Fruit fly (Drosophila melanogaster): ENCODE results near the gene bou.
A peak's percentile ranks its signal among the peaks of the same experiment; 100 is the strongest.

The bou gene

dm6 chrX:7008102-7009087, 22.1 kb downstream of the bou start:
- peak; percentile 32; the same call in 1 of the 2 replicates for TF ChIP-seq rn (GFP tag; IDR thresholded peaks at IDR 0.05)
- peak; percentile 58 for TF ChIP-seq gl (tag; optimal IDR thresholded peaks at IDR 0.05)
- peak; percentile 66 for TF ChIP-seq Pif1A (GFP tag; optimal IDR thresholded peaks at IDR 0.05)
- peak; percentile 73; the same call in 2 of the 3 replicates for TF ChIP-seq fd96Ca (GFP tag; IDR thresholded peaks at IDR 0.05)
- 0 out of 2 replicates have a peak, but pooled peaks have one; percentile 37 for TF ChIP-seq CG10348 (GFP tag; IDR thresholded peaks at IDR 0.05)
- TF ChIP-seq CG13204 (GFP tag; optimal IDR thresholded peaks at IDR 0.05), result no peak
- peak; percentile 79 for TF ChIP-seq CG8159 (tag; optimal IDR thresholded peaks at IDR 0.05)
- TF ChIP-seq Ets98B (GFP tag; IDR thresholded peaks at IDR 0.05), result peak; percentile 65
- TF ChIP-seq CG9948 (tag; optimal IDR thresholded peaks at IDR 0.05), result peak; percentile 74
- peak; percentile 75; the same call in 1 of the 2 replicates for TF ChIP-seq CG32121 (GFP tag; IDR thresholded peaks at IDR 0.05)
- TF ChIP-seq CG15710 (tag; optimal IDR thresholded peaks at IDR 0.05), result peak; percentile 76
- no peak; the same call in 1 of the 2 replicates for TF ChIP-seq CG12605 (GFP tag; IDR thresholded peaks at IDR 0.05)
- peak; percentile 77 for TF ChIP-seq CG14655 (GFP tag; optimal IDR thresholded peaks at IDR 0.05)
- TF ChIP-seq Snoo (tag; optimal IDR thresholded peaks at IDR 0.05), result peak; percentile 56
- TF ChIP-seq EcR (GFP tag; optimal IDR thresholded peaks at IDR 0.05), result peak; percentile 78
- peak; percentile 73 for TF ChIP-seq CG8301 (tag; optimal IDR thresholded peaks at IDR 0.05)
- peak; percentile 78 for TF ChIP-seq CG4496 (GFP tag; IDR thresholded peaks at IDR 0.05)
- TF ChIP-seq D1 (tag; optimal IDR thresholded peaks at IDR 0.05), result no peak
- TF ChIP-seq CG34367 (tag; optimal IDR thresholded peaks at IDR 0.05), result peak; percentile 66
- TF ChIP-seq Pif1B (GFP tag; optimal IDR thresholded peaks at IDR 0.05), result peak; percentile 9
- TF ChIP-seq CG17806 (tag; optimal IDR thresholded peaks at IDR 0.05), result peak; percentile 69

dm6 chrX:7011063-7011743, 24.9 kb downstream of the bou start, which contains the start of the genes cm, sloth1 and sloth2:
Gene cm, minus strand, starts transcription at chrX:7011145.
Gene sloth1, plus strand, starts transcription at chrX:7011357.
Gene sloth2, plus strand, starts transcription at chrX:7011357.
- TF ChIP-seq Ets98B (GFP tag; IDR thresholded peaks at IDR 0.05), result peak; percentile 78
- TF ChIP-seq Pif1A (GFP tag; optimal IDR thresholded peaks at IDR 0.05), result peak; percentile 83
- peak; percentile 34; the same call in 1 of the 2 replicates for TF ChIP-seq rn (GFP tag; IDR thresholded peaks at IDR 0.05)
- TF ChIP-seq CG13204 (GFP tag; optimal IDR thresholded peaks at IDR 0.05), result peak; percentile 35
- peak; percentile 50 for TF ChIP-seq gl (tag; optimal IDR thresholded peaks at IDR 0.05)
- TF ChIP-seq Snoo (tag; optimal IDR thresholded peaks at IDR 0.05), result peak; percentile 68
- TF ChIP-seq Pif1B (GFP tag; optimal IDR thresholded peaks at IDR 0.05), result peak; percentile 80
- peak; percentile 84 for TF ChIP-seq fd96Ca (GFP tag; IDR thresholded peaks at IDR 0.05)
- TF ChIP-seq CG32121 (GFP tag; IDR thresholded peaks at IDR 0.05), result peak; percentile 85
- TF ChIP-seq CG15710 (tag; optimal IDR thresholded peaks at IDR 0.05), result peak; percentile 82
- no peak for TF ChIP-seq CG10348 (GFP tag; IDR thresholded peaks at IDR 0.05)
- TF ChIP-seq D1 (tag; optimal IDR thresholded peaks at IDR 0.05), result no peak
- TF ChIP-seq CG8301 (tag; optimal IDR thresholded peaks at IDR 0.05), result peak; percentile 72
- peak; percentile 64 for TF ChIP-seq CG9948 (tag; optimal IDR thresholded peaks at IDR 0.05)
- TF ChIP-seq CG17806 (tag; optimal IDR thresholded peaks at IDR 0.05), result peak; percentile 71
- TF ChIP-seq CG12605 (GFP tag; IDR thresholded peaks at IDR 0.05), result peak; percentile 62; the same call in 1 of the 2 replicates
- no peak for TF ChIP-seq EcR (GFP tag; optimal IDR thresholded peaks at IDR 0.05)
- TF ChIP-seq CG14655 (GFP tag; optimal IDR thresholded peaks at IDR 0.05), result peak; percentile 75
- peak; percentile 77 for TF ChIP-seq CG34367 (tag; optimal IDR thresholded peaks at IDR 0.05)
- TF ChIP-seq CG8159 (tag; optimal IDR thresholded peaks at IDR 0.05), result peak; percentile 76
- TF ChIP-seq CG4496 (GFP tag; IDR thresholded peaks at IDR 0.05), result peak; percentile 84

DNA sequence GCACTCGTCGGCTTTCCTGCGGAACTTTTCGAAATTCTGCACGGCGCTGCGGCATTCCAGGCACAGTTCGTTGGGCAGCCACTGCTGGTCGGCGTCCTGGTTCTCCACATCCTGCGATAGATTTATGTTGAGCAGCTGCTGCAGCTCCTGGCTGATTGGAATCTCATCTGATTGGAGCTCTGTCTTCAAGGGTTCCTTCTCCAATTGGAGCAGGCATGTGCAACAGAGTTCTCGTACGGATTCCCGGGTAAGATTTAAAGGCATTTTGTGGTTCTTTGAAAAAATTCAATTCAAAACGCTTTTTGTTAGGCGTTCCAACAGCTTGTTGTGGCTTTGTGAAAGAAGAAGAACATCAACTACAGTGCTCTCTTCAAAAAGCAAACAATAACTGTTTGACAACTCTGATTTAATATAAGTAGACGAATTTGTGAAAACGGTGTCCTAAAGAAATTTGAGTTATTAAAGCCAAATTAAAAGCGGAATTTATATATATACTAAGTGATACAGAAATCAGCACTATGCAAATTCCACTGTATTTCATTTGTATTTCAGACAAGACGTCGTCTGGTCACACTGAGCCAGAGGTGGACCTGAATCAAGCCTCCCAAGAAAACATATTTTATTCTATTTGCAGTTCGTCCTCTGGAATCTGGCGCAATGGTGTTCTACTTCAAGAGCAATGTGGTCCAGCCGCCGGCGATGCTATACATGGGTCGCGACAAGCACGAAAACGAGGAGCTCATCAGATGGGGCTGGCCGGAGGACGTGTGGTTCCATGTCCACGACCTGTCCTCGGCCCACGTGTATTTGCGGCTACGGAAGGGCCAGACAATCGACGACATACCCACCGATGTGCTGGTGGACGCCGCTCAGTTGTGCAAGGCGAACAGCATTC, 27.3 kb downstream of the bou start, which contains the start of the genes CG3032 and CG4593:
CG3032 (minus strand) TSS at position 562 of the 895 bp plus-strand sequence.
CG4593 (plus strand) TSS at position 568 of the 895 bp plus-strand sequence.
- TF ChIP-seq gl (tag; optimal IDR thresholded peaks at IDR 0.05) (peak; percentile 31), EcR (GFP tag; optimal IDR thresholded peaks at IDR 0.05) (no peak), Snoo (tag; optimal IDR thresholded peaks at IDR 0.05) (peak; percentile 79), rn (GFP tag; IDR thresholded peaks at IDR 0.05) (peak; percentile 93), CG8301 (tag; optimal IDR thresholded peaks at IDR 0.05) (peak; percentile 91), CG14655 (GFP tag; optimal IDR thresholded peaks at IDR 0.05) (peak; percentile 90), CG10348 (GFP tag; IDR thresholded peaks at IDR 0.05) (peak; percentile 92), CG34367 (tag; optimal IDR thresholded peaks at IDR 0.05) (peak; percentile 87), CG9948 (tag; optimal IDR thresholded peaks at IDR 0.05) (peak; percentile 82), Pif1B (GFP tag; optimal IDR thresholded peaks at IDR 0.05) (peak; percentile 75), Ets98B (GFP tag; IDR thresholded peaks at IDR 0.05) (peak; percentile 98), CG15710 (tag; optimal IDR thresholded peaks at IDR 0.05) (peak; percentile 84), Pif1A (GFP tag; optimal IDR thresholded peaks at IDR 0.05) (peak; percentile 85), CG32121 (GFP tag; IDR thresholded peaks at IDR 0.05) (peak; percentile 96), CG4496 (GFP tag; IDR thresholded peaks at IDR 0.05) (peak; percentile 98), CG13204 (GFP tag; optimal IDR thresholded peaks at IDR 0.05) (peak; percentile 15), D1 (tag; optimal IDR thresholded peaks at IDR 0.05) (no peak), CG8159 (tag; optimal IDR thresholded peaks at IDR 0.05) (peak; percentile 97), fd96Ca (GFP tag; IDR thresholded peaks at IDR 0.05) (peak; percentile 91), CG17806 (tag; optimal IDR thresholded peaks at IDR 0.05) (peak; percentile 87), CG12605 (GFP tag; IDR thresholded peaks at IDR 0.05) (peak; percentile 97)

Data from whole organism, pupa.